Worm (Caenorhabditis elegans): ENCODE data around the gene ZK675.4.

Gene ZK675.4

ce11 chrII:7945168-7945567 lies 34.1 kb downstream of the ZK675.4 start, which contains the start of gene dbt-1 (continued):
- TF ChIP-seq aptf-3 (GFP tag; IDR thresholded peaks at IDR 0.05) (no peak), let-526 (GFP tag; IDR thresholded peaks at IDR 0.05) (no peak)

- TF ChIP-seq rcor-1 (GFP tag; IDR thresholded peaks at IDR 0.05) (no peak), ztf-25 (GFP tag; IDR thresholded peaks at IDR 0.05) (no peak), madf-6 (GFP tag; IDR thresholded peaks at IDR 0.05) (no peak), bed-1 (GFP tag; IDR thresholded peaks at IDR 0.05) (no peak), attf-6 (GFP tag; IDR thresholded peaks at IDR 0.05) (no peak), B0261.1 (tag; optimal IDR thresholded peaks at IDR 0.05) (no peak), ztf-26 (tag; optimal IDR thresholded peaks at IDR 0.05) (no peak), tbx-9 (tag; optimal IDR thresholded peaks at IDR 0.05; ENCODE audit: borderline replicate concordance) (no peak), attf-5 (GFP tag; optimal IDR thresholded peaks at IDR 0.05) (no peak), lin-26 (GFP tag; IDR thresholded peaks at IDR 0.05) (no peak), nhr-80 (tag; optimal IDR thresholded peaks at IDR 0.05) (no peak), nhr-179 (tag; optimal IDR thresholded peaks at IDR 0.05) (no peak)
Observed at ce11 chrII:7946830-7947425, 35.8 kb downstream of the ZK675.4 start, which contains the start of gene ZK669.5. Gene ZK669.5, minus strand, starts transcription at chrII:7946880.

DNA sequence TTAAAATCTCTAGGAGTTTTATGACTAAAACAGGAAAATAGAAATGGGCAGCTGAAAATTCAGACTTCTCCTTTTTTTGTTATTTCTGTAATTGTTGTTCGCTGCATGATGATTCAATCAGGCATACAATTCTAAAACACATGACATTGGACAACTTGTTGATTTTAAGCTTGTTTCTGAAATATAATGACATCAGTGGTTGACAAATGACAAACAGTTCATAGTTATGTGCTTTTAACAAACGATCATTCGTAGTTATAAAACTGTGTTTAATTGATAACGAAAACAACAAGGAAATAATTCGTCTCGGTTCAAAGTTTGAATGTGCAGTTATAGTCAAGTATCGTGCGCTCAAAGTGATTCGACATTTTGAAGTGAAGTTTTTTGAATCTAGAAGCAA lies 37.2 kb downstream of the ZK675.4 start:
- TF ChIP-seq efl-1 (GFP tag; optimal IDR thresholded peaks at IDR 0.05): no peak
- TF ChIP-seq attf-3 (GFP tag; conservative IDR thresholded peaks at IDR 0.05): no peak
- TF ChIP-seq mxl-1 (tag; optimal IDR thresholded peaks at IDR 0.05): no peak
- TF ChIP-seq F49E8.2 (tag; optimal IDR thresholded peaks at IDR 0.05; ENCODE audit: insufficient read depth): no peak
- TF ChIP-seq snpc-3.4 (tag; optimal IDR thresholded peaks at IDR 0.05): no peak
- no peak for TF ChIP-seq lag-1 (GFP tag; IDR thresholded peaks at IDR 0.05)
- no peak for TF ChIP-seq snpc-1.1 (tag; optimal IDR thresholded peaks at IDR 0.05; ENCODE audit: insufficient read depth)
- TF ChIP-seq snpc-4 (GFP tag; optimal IDR thresholded peaks at IDR 0.05): no peak
- TF ChIP-seq snpc-4 (tag; optimal IDR thresholded peaks at IDR 0.05): no peak
- TF ChIP-seq ceh-79 (tag; optimal IDR thresholded peaks at IDR 0.05): no peak
- TF ChIP-seq hmg-1.2 (GFP tag; IDR thresholded peaks at IDR 0.05): no peak
- no peak for TF ChIP-seq sdz-38 (tag; optimal IDR thresholded peaks at IDR 0.05)
- no peak for TF ChIP-seq F57C9.4 (tag; optimal IDR thresholded peaks at IDR 0.05)
- no peak for TF ChIP-seq nhr-80 (tag; optimal IDR thresholded peaks at IDR 0.05)
- no peak for TF ChIP-seq attf-6 (GFP tag; IDR thresholded peaks at IDR 0.05)

DNA sequence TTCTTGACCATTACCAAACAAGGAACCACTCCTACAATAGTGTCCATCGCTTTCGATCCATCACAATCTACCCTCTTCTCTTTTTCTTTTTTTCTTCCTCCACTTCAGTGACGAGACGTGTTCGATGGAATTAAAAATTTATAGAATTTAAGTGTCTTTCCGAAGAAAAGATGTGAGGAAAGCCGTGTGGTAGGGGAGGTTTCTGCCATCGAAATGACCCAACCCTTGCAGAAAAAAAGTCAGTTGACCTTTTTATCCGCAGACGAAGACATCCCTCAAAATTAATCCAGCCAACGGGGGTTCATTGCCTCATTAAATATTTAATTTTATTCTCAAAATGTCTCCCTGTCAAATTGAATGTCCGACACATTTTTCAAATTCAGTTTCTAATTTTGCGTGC lies 44.4 kb downstream of the ZK675.4 start:
- TF ChIP-seq athp-1 (tag; optimal IDR thresholded peaks at IDR 0.05) (no peak), hmg-20 (GFP tag; IDR thresholded peaks at IDR 0.05) (no peak), T07F8.4 (tag; optimal IDR thresholded peaks at IDR 0.05) (no peak), K11D2.4 (GFP tag; IDR thresholded peaks at IDR 0.05) (no peak)

ce11 chrII:7958544-7958943 lies 47.4 kb downstream of the ZK675.4 start, which contains the start of gene C04H4.1:
Gene C04H4.1, plus strand, starts transcription at chrII:7958844.
- TF ChIP-seq madf-10 (tag; optimal IDR thresholded peaks at IDR 0.05) (no peak), athp-1 (tag; optimal IDR thresholded peaks at IDR 0.05) (no peak), K11D2.4 (GFP tag; IDR thresholded peaks at IDR 0.05) (no peak), F57C9.4 (tag; optimal IDR thresholded peaks at IDR 0.05) (no peak)
